Fruit fly (Drosophila melanogaster): Measurements from ENCODE around the gene Atg101.

Gene Atg101

DNA sequence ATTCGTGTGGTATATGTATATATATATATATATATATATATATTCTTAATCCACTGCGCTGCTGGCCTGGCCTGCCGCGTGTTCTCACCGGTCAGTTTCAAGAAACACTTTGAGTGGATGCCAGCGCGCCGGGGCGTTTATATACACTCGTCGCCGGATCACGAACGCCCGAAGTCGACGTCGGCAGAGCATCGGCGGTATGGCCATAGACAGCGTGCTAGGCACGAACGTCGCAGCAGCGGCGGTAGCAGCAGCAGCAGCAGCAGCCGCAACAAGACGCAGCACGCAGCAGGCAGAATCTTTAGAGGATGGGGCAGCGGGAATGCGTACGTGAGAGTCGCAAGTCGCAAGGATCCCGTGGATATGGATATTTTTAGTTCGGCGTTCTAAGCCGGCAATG lies 6.1 kb downstream of the Atg101 start, which contains the start of gene bnb:
TSS of gene bnb (minus strand) at position 121 of the 400 bp plus-strand sequence.
- TF ChIP-seq CG17801 (GFP tag; optimal IDR thresholded peaks at IDR 0.05; ENCODE audit: partially characterized antibody), result no peak

DNA sequence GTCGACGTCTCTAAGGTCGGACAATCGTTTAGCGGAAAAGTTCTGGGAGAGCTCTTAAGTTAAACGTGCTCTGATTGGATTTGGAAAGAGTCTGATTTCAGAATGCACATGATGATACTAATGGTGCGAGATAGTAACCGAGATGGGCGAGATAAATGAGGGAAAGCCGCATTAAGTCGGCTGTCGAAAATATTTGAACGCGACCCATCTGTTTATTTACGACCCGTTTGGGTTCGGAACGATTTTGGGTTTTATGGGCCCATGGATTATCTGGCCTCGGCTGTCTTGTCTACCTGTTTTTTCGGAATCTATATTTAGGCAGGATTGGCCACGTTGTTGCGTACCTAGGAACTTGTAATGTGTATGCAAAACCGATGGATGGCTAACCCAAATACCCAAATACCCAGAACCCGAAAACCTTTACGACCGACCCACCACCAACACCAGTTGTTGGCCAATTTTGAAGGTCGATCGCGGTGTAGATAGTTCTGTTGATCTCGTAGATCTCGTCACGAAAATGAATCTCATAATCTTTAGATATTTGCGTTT lies 7.9 kb downstream of the Atg101 start:
- TF ChIP-seq CG17801 (GFP tag; optimal IDR thresholded peaks at IDR 0.05; ENCODE audit: partially characterized antibody), result no peak

DNA sequence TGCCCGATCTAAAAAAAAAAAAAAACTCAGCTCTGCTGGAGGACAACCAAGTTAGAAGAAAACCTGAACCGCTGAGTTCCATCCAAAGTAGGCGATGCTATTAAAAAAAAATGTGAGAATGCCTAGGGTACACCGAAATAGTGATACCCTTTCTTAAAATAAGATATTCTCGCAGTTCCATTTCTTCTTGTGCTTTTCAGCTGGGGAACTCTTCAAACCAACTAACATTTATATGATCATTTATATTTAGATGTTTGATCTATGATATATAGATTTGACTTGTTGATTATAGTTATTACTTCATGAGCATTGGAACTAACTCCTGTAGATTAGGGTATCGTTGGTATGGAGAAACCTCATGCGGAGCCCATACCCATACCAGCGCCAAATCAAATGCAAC lies 8.7 kb downstream of the Atg101 start:
- TF ChIP-seq CG17801 (GFP tag; optimal IDR thresholded peaks at IDR 0.05; ENCODE audit: partially characterized antibody), result no peak

DNA sequence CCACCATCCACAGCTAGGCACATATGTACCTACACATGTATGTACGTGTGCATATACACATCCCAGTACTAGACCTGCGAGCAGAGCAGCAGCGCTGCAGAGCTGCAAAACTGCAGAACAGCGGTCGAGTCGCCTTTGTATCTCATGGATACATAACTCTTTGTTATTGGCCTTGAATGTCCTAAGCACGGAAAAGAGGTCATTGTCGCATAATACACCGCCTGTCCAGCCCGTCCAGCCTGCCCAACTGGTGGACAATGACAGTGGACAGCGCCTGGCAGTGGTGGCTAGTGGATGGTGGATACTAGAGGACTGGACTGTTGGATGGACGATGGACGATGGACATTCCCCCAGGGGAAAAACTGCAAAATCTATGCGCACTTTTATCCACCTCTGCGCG lies 9.8 kb downstream of the Atg101 start:
- no peak for TF ChIP-seq CG17801 (GFP tag; optimal IDR thresholded peaks at IDR 0.05; ENCODE audit: partially characterized antibody)

DNA sequence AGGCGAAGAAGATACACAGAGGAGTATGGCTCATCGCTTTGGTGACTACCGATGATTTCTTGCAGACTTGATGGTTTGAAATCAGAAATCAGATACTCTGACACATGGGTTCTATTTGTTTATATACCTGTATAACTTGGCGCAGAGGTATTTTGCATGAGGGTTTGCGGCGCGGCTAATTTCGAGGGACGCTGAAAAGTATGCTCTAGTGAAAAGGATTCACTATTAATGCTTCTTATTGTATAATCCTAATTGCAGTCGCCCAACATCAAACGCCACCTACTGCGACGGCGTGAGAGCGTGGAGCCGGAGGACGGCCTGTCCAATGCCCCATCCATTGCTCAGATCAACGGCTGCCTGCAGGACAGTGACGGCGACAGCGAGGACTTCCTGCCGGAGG lies 13.6 kb downstream of the Atg101 start:
- TF ChIP-seq CG17801 (GFP tag; optimal IDR thresholded peaks at IDR 0.05; ENCODE audit: partially characterized antibody), result no peak

DNA sequence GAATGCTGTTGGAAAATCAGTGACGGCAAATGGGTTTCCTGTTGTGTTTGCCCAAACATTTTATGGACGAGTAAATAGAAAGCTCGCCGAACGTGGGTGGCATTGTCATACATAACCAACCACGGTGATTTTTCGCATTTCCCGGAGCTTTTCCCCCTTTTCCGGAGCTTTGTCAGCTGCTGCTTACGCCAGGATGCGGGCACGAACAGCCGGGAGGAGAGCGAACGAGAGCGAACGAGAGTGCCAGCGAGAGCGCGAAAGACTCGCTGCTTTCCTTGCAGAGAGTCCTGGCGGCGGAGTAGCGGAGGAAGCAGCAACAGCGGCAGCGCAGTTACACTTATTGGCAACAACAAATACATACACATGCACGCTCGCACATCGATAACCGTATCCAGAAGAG lies 14.9 kb downstream of the Atg101 start, which contains the start of gene CG7058:
TSS of gene CG7058 (plus strand) at position 330 of the 400 bp plus-strand sequence.
- TF ChIP-seq CG17801 (GFP tag; optimal IDR thresholded peaks at IDR 0.05; ENCODE audit: partially characterized antibody), result no peak

DNA sequence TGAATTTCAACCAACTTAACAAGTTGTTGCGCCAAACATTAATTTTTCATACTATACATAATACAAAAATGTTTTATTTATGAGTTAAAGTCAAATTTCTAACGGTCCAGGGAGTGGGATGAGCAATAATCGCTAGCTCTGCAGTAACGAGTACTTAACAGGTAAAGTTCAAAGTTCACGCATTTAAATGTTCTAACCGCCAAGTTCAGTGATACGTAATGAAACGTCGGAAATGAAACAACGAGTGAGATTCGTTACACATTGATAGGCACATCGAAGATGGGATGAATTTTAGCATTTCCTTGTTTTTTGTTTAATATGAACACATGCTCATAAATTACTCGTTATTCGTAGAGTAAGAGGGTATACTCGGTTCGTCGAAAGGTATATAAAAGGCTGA lies 20.6 kb downstream of the Atg101 start:
- TF ChIP-seq CG17801 (GFP tag; optimal IDR thresholded peaks at IDR 0.05; ENCODE audit: partially characterized antibody), result no peak

DNA sequence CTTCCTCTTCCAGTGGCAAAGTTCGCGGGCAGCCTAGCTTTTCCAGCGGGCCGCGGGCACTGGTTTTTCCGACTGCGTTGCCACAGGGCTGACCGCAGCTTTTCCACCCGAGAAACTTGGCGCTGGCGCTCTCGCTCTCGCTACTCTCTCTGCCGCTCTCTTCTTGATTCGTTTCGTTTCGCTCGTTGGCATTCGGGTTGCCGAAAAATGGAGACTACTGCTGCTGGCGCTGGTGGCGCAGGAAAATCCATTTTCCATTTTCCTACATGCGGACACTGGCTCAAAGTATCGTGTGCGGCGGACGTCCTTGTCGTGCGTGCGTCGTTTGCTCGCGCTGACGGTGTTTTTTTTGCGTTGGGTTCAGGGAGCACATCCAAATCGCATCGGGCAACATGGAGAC lies 21.6 kb downstream of the Atg101 start, which contains the start of gene CG42450:
TSS of gene CG42450 (plus strand) at position 249 of the 400 bp plus-strand sequence.
- no peak for TF ChIP-seq CG17801 (GFP tag; optimal IDR thresholded peaks at IDR 0.05; ENCODE audit: partially characterized antibody)

DNA sequence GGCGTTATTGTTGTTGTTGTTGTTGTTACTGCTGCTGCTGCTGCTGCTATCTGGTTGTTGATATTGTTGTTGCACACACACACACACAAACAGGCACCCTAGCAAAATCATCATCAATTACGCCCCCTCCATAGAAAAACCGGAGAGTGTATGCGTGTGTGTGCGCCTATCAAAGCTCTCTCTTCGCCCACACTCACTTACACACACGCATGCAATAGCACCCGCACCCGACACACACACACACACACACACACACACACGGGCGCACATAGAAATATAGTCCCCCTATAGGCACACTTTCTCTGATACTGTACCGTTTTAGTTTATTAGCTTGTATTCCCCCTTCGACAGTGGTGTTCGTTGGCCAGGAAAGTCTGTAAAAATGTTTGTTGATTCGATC lies 22.9 kb downstream of the Atg101 start:
- TF ChIP-seq CG17801 (GFP tag; optimal IDR thresholded peaks at IDR 0.05; ENCODE audit: partially characterized antibody), result no peak

DNA sequence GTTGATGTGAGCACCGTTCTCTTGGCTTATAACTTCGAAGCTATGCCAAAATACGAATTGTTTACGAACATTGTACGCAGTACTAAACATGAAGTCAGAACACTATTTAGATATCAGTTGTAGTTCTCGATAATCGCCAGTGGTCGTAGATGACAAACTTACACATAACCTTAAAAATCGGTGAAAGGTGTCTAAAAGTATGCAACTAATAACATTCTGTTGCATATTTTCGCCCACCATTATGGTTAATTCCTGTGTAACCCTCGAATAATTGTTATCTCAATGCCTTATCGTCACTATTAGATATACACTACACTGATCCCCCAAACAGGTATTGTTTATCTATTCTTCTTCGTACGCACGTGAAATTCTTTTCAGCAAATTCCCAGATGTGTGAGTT lies 23.5 kb downstream of the Atg101 start:
- TF ChIP-seq CG17801 (GFP tag; optimal IDR thresholded peaks at IDR 0.05; ENCODE audit: partially characterized antibody), result no peak

DNA sequence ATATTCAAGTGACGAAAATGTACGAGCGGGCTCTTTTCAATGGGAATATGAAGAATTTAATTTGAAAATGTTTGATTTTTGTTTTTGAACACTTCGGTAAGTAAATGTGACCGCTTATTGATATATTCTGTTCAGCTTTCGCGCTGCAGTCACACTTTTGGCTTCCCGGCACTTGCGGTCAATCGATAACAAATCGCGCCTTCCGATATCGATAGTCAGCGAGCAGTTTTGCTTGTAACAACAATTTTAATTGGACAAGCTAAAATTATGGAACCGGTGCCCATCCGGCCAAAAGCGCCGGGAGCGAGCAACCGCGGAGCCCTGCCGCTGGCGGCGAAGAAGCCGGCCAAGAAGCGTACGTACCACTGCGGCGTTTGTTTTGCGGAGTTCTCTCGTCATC lies 38.9 kb downstream of the Atg101 start, which contains the start of gene CG7101:
TSS of gene CG7101 (plus strand) at position 196 of the 400 bp plus-strand sequence.
- TF ChIP-seq CG17801 (GFP tag; optimal IDR thresholded peaks at IDR 0.05; ENCODE audit: partially characterized antibody), result no peak

DNA sequence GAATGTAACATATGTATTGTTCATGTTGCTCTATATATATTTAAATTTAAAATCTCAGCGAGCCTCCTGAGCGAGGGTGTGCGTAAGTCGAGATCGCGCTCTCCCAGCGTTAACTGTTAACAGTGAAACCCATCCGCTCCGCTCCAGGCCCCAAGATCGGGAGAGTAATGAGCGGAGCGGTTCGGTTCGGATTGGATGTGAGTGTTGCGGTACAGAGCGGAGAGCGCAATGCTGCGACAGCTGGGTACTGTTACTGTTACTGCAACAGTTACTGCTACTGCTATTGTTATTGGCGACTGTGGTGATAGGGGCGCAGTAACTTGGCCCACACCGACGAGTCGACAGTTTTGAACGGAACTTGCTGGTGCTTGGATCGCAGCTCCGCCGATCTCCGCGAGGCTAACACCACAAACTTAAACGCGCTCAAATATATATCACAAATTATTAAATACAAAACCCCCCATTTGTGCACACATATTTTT lies 40.9 kb downstream of the Atg101 start, which contains the start of gene Pvf1:
TSS of gene Pvf1 (plus strand) at position 312 of the 482 bp plus-strand sequence.
- TF ChIP-seq CG17801 (GFP tag; optimal IDR thresholded peaks at IDR 0.05; ENCODE audit: partially characterized antibody), result peak; percentile 58

DNA sequence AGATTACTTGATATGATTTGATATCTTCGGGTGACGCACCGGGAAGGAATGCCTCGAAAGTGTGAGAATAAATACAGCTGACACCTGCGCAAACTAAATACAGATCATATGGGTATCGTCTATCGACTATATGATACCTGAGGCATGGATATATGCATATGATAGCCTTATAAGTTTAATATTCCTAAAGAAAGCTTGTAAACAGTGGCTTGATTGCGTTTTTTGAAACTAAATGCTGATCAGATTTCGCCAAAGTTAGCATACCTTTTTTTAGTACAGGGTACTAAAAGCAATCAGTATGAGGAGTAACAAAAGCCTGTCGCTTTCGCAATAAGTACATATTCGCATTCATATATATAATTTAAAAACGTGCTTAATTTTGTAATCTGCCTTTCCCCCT lies 42.9 kb downstream of the Atg101 start:
- peak; percentile 38 for TF ChIP-seq CG17801 (GFP tag; optimal IDR thresholded peaks at IDR 0.05; ENCODE audit: partially characterized antibody)

DNA sequence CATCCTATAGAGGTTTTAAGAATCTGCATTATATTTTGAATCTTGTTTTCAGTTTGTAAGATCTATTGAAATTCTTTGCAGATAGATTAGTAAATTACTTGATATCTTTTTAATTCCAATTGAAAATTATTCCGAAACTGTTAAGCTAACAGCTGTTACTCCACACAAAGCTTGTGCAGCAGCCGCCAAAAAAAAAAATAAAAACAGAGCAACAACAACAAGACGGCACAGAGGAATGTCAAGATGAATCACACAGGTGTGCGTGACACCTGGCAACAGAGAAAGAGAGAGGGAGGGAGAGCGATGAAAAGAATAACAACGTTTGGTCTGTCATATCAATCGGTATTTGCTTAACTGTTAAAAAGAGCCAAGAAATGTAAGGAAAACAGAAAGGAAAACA lies 43.5 kb downstream of the Atg101 start:
- TF ChIP-seq CG17801 (GFP tag; optimal IDR thresholded peaks at IDR 0.05; ENCODE audit: partially characterized antibody), result no peak

DNA sequence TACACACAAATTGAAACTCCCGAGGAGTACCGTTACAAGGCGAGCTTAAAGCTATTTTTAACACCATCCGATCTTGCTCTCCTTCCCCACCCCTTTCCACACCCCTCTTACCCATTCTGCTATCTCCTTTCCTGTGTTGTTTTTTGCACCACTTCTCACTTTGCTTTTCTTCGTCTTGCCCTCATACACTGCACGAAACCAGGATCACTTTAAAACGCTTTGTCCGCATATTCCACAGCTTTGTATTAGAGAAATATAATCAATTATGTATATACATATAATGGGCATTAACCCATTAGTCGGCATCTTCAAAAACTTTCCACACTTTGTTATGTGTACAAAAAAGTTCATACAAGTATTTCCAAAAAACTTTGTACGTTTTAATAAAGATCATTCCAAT lies 44.0 kb downstream of the Atg101 start:
- TF ChIP-seq CG17801 (GFP tag; optimal IDR thresholded peaks at IDR 0.05; ENCODE audit: partially characterized antibody), result no peak

DNA sequence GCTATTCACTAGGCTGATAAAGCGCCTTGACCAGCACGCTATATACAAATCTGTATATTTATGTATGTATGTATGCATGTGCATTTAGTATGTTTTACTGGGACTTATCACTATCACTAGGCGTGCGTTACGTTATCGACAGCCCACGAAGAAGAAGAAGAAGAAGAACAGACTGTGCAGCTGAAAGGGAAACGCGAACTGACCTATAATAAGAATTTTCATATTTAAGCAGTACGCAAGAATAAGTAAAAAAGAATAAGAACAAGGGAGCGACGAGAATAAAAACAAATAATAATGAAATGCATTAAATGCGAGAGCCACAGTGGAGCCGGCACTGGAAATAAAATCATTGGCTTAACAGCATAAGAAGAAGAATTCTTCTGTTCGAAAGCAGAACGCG lies 44.8 kb downstream of the Atg101 start:
- no peak for TF ChIP-seq CG17801 (GFP tag; optimal IDR thresholded peaks at IDR 0.05; ENCODE audit: partially characterized antibody)

DNA sequence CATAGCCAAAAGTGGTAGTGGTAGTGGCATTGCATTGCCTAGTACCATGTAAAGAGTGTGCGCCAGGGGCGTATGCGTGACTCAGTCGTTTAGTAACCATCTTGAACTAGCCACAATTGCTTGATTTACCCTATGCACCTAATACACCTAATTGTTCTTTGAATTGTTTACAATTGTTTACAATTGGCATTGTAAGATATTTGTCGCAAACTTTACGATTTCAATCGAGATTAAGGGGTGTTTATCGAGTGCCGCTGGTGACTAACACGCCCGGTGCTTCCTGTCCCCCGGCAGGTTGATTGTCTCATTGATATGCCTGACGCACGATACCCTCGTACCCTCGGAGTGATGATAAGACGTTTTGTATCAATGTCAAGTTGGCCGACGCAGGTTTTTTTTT lies 45.6 kb downstream of the Atg101 start:
- TF ChIP-seq CG17801 (GFP tag; optimal IDR thresholded peaks at IDR 0.05; ENCODE audit: partially characterized antibody), result no peak

Measured in ovary, adult (tissue).